Worm (Caenorhabditis elegans) whole organism, midembryonic: Measurements from ENCODE around the gene fbxa-75.

Experiments used
- T22C8.4 ChIP-seq: fragments of 200-800 bp; sonication (Bioruptor generic); IDR thresholded peaks from 2 replicates; pipeline ENCODE4 v1.3.6; 2022; ENCODE audit warnings: missing genetic modification characterization, missing compliant biosample characterization
- cog-1 ChIP-seq: sonication (generic microtip); optimal IDR thresholded peaks from 2 replicates; lab custom pipeline; 2016; ENCODE audit warnings: missing genetic modification characterization, missing compliant biosample characterization
- klf-2 ChIP-seq: fragments of 200-800 bp; sonication (Bioruptor generic); conservative IDR thresholded peaks from 2 replicates; pipeline ENCODE4 v1.3.6; 2022; ENCODE audit warnings: missing genetic modification reagents, missing genetic modification characterization, missing compliant biosample characterization
- ref-1 ChIP-seq: fragments of 200-800 bp; sonication (Bioruptor generic); conservative IDR thresholded peaks from 2 replicates; pipeline ENCODE4 v1.3.6; 2022; ENCODE audit warnings: missing genetic modification reagents, missing genetic modification characterization, missing compliant biosample characterization
- ztf-23 ChIP-seq: fragments of 200-800 bp; sonication (Bioruptor generic); IDR thresholded peaks from 2 replicates; pipeline ENCODE4 v1.3.6; 2022; ENCODE audit warnings: missing genetic modification reagents, missing genetic modification characterization, missing compliant biosample characterization
- ztf-29 ChIP-seq: fragments of 200-800 bp; sonication (Bioruptor generic); IDR thresholded peaks from 2 replicates; pipeline ENCODE4 v1.3.6; 2022; ENCODE audit warnings: missing genetic modification reagents, missing genetic modification characterization, missing compliant biosample characterization

- no peak for TF ChIP-seq ref-1 (GFP tag; lab: Robert Waterston, UW)
- no peak for TF ChIP-seq ztf-23 (GFP tag; lab: Robert Waterston, UW)
- no peak for TF ChIP-seq klf-2 (GFP tag; lab: Robert Waterston, UW)
- no peak for TF ChIP-seq T22C8.4 (GFP tag; lab: Robert Waterston, UW)
- no peak for TF ChIP-seq ztf-29 (GFP tag; lab: Robert Waterston, UW)
- TF ChIP-seq cog-1 (tag; lab: Kevin White, UChicago) = no peak
These were observed 39.0 kb downstream of the fbxa-75 start, which contains the start of gene fbxa-26 for ce11 chrIII:1342488-1342887.
